Fruit fly (Drosophila melanogaster) whole organism, embryonic: ENCODE measurements around the gene GluProRS.

Source experiments
- Adf1 ChIP-seq: fragments of 200-800 bp; sonication (Bioruptor generic); IDR thresholded peaks from 2 replicates; pipeline ENCODE4 v1.3.6; 2022; ENCODE audit warnings: missing biosample characterization, missing genetic modification characterization
- Bdp1 ChIP-seq: fragments of 200-800 bp; sonication (Bioruptor generic); optimal IDR thresholded peaks from 3 replicates; lab custom pipeline; 2016; ENCODE audit warnings: missing biosample characterization, missing genetic modification characterization
- BtbVII ChIP-seq: fragments of 200-800 bp; sonication (Bioruptor generic); optimal IDR thresholded peaks from 3 replicates; lab custom pipeline; 2017; ENCODE audit warnings: missing biosample characterization, mild to moderate bottlenecking, missing genetic modification characterization
- CG10267 ChIP-seq: fragments of 200-800 bp; sonication (Bioruptor generic); optimal IDR thresholded peaks from 2 replicates; lab custom pipeline; 2018; ENCODE audit warnings: missing biosample characterization, mild to moderate bottlenecking, missing genetic modification characterization, moderate library complexity
- CG10274 ChIP-seq: fragments of 200-800 bp; sonication (Bioruptor generic); optimal IDR thresholded peaks from 3 replicates; lab custom pipeline; 2017; ENCODE audit warnings: missing biosample characterization, mild to moderate bottlenecking, missing genetic modification characterization
- CG10462 ChIP-seq: fragments of 200-800 bp; sonication (Bioruptor generic); optimal IDR thresholded peaks from 2 replicates; lab custom pipeline; 2016; ENCODE audit warnings: missing biosample characterization, missing genetic modification characterization
- CG11695 ChIP-seq: fragments of 200-800 bp; sonication (Bioruptor generic); IDR thresholded peaks from 3 replicates; pipeline ENCODE4 v1.3.6; 2022; ENCODE audit warnings: missing biosample characterization, missing genetic modification characterization
- CG12391 ChIP-seq: fragments of 200-800 bp; sonication (Bioruptor generic); optimal IDR thresholded peaks from 3 replicates; lab custom pipeline; 2018; ENCODE audit warnings: missing biosample characterization, mild to moderate bottlenecking, missing genetic modification characterization, moderate library complexity
- CG12769 ChIP-seq: fragments of 200-800 bp; sonication (Bioruptor generic); optimal IDR thresholded peaks from 2 replicates; lab custom pipeline; 2019; ENCODE audit warnings: missing biosample characterization, mild to moderate bottlenecking, missing genetic modification characterization, moderate library complexity
- CG13624 ChIP-seq: fragments of 200-800 bp; sonication (Bioruptor generic); optimal IDR thresholded peaks from 2 replicates; lab custom pipeline; 2016; ENCODE audit warnings: missing biosample characterization, missing genetic modification characterization
- CG14667 ChIP-seq: fragments of 200-800 bp; sonication (Bioruptor generic); IDR thresholded peaks from 2 replicates; pipeline ENCODE4 v1.3.6; 2022; ENCODE audit warnings: missing biosample characterization, missing genetic modification characterization
- CG14710 ChIP-seq: fragments of 200-800 bp; sonication (Bioruptor generic); optimal IDR thresholded peaks from 3 replicates; lab custom pipeline; 2019; ENCODE audit warnings: missing biosample characterization, mild to moderate bottlenecking, missing genetic modification characterization, moderate library complexity
- CG2875 ChIP-seq: fragments of 200-800 bp; sonication (Bioruptor generic); optimal IDR thresholded peaks from 2 replicates; lab custom pipeline; 2017; ENCODE audit warnings: missing biosample characterization, mild to moderate bottlenecking, missing genetic modification characterization, missing genetic modification reagents
- CG3281 ChIP-seq: fragments of 200-800 bp; sonication (Bioruptor generic); optimal IDR thresholded peaks from 3 replicates; lab custom pipeline; 2017; ENCODE audit warnings: missing biosample characterization, mild to moderate bottlenecking, missing genetic modification characterization
- CG4282 ChIP-seq: fragments of 200-800 bp; sonication (Bioruptor generic); optimal IDR thresholded peaks from 2 replicates; lab custom pipeline; 2016; ENCODE audit warnings: missing biosample characterization, missing genetic modification characterization
- CG4854 ChIP-seq: fragments of 200-800 bp; sonication (Bioruptor generic); optimal IDR thresholded peaks from 2 replicates; lab custom pipeline; 2016; ENCODE audit warnings: missing biosample characterization, missing genetic modification characterization, inconsistent platforms
- CG7839 ChIP-seq: fragments of 200-800 bp; sonication (Bioruptor generic); optimal IDR thresholded peaks from 3 replicates; lab custom pipeline; 2018; ENCODE audit warnings: missing biosample characterization, mild to moderate bottlenecking, missing genetic modification characterization, moderate library complexity
- CG8281 ChIP-seq: fragments of 200-800 bp; sonication (Bioruptor generic); optimal IDR thresholded peaks from 2 replicates; lab custom pipeline; 2018; ENCODE audit warnings: missing biosample characterization, mild to moderate bottlenecking, missing genetic modification characterization, moderate library complexity
- CoRest ChIP-seq: fragments of 200-800 bp; sonication (Bioruptor generic); optimal IDR thresholded peaks from 3 replicates; lab custom pipeline; 2018; ENCODE audit warnings: missing biosample characterization, mild to moderate bottlenecking, missing genetic modification characterization, moderate library complexity
- Deaf1 ChIP-seq: fragments of 200-800 bp; optimal IDR thresholded peaks from 3 replicates; lab custom pipeline; 2019; ENCODE audit warnings: missing biosample characterization, mild to moderate bottlenecking, missing genetic modification characterization, moderate library complexity
- Dip3 ChIP-seq: fragments of 200-800 bp; sonication (Bioruptor generic); optimal IDR thresholded peaks from 3 replicates; lab custom pipeline; 2016; ENCODE audit warnings: missing biosample characterization, missing genetic modification characterization
- Ets97D ChIP-seq: fragments of 200-800 bp; sonication (Bioruptor generic); optimal IDR thresholded peaks from 3 replicates; lab custom pipeline; 2016; ENCODE audit warnings: missing biosample characterization, missing genetic modification characterization
- Fer1 ChIP-seq: fragments of 200-800 bp; sonication (Bioruptor generic); optimal IDR thresholded peaks from 2 replicates; lab custom pipeline; 2017; ENCODE audit warnings: missing biosample characterization, mild to moderate bottlenecking, missing genetic modification characterization
- Hey ChIP-seq: fragments of 200-800 bp; sonication (Bioruptor generic); optimal IDR thresholded peaks from 3 replicates; lab custom pipeline; 2018; ENCODE audit warnings: missing biosample characterization, mild to moderate bottlenecking, missing genetic modification characterization
- MESR4 ChIP-seq: fragments of 200-800 bp; sonication (Bioruptor generic); optimal IDR thresholded peaks from 2 replicates; lab custom pipeline; 2018; ENCODE audit warnings: missing biosample characterization, mild to moderate bottlenecking, missing genetic modification characterization, moderate library complexity
- NC2α ChIP-seq: fragments of 200-800 bp; sonication (Bioruptor generic); optimal IDR thresholded peaks from 2 replicates; lab custom pipeline; 2016; ENCODE audit warnings: missing biosample characterization, missing genetic modification characterization
- NK7.1 ChIP-seq: fragments of 200-800 bp; sonication (Bioruptor generic); optimal IDR thresholded peaks from 3 replicates; lab custom pipeline; 2016; ENCODE audit warnings: missing biosample characterization, missing genetic modification characterization
- Nf-YB ChIP-seq: fragments of 200-800 bp; sonication (Bioruptor generic); optimal IDR thresholded peaks from 3 replicates; lab custom pipeline; 2019; ENCODE audit warnings: missing biosample characterization, mild to moderate bottlenecking, missing genetic modification characterization, moderate library complexity
- Nf-YC ChIP-seq: fragments of 200-800 bp; optimal IDR thresholded peaks from 3 replicates; lab custom pipeline; 2019; ENCODE audit warnings: missing biosample characterization, mild to moderate bottlenecking, missing genetic modification characterization, moderate library complexity
- Sin3A ChIP-seq: fragments of >200 bp; optimal IDR thresholded peaks from 2 replicates; lab custom pipeline; 2018
- Sox102F ChIP-seq: fragments of 200-800 bp; sonication (Bioruptor generic); optimal IDR thresholded peaks from 2 replicates; lab custom pipeline; 2018; ENCODE audit warnings: missing biosample characterization, mild to moderate bottlenecking, missing genetic modification characterization, moderate library complexity
- Stat92E ChIP-seq, 3 experiments: fragments of >200 bp in 2 of 3; fragments of 200-800 bp in 1 of 3; sonication (Bioruptor generic) in 1 of 3; optimal IDR thresholded peaks; 2 replicates each; lab custom pipeline; 2017 to 2019; ENCODE audit warnings: missing biosample characterization in 3 of 3, missing genetic modification characterization in 3 of 3, mild to moderate bottlenecking in 1 of 3, moderate library complexity in 1 of 3
- YL-1 ChIP-seq: fragments of 200-800 bp; sonication (Bioruptor generic); optimal IDR thresholded peaks from 3 replicates; lab custom pipeline; 2017; ENCODE audit warnings: missing biosample characterization, mild to moderate bottlenecking, missing genetic modification characterization
- al ChIP-seq: fragments of 200-800 bp; sonication (Bioruptor generic); IDR thresholded peaks from 2 replicates; pipeline ENCODE4 v1.3.6; 2022; ENCODE audit warnings: missing biosample characterization, missing genetic modification characterization
- btn ChIP-seq: fragments of 200-800 bp; sonication (Bioruptor generic); optimal IDR thresholded peaks from 2 replicates; lab custom pipeline; 2016; ENCODE audit warnings: missing biosample characterization, missing genetic modification characterization
- cato ChIP-seq: fragments of 200-800 bp; sonication (Bioruptor generic); optimal IDR thresholded peaks from 2 replicates; lab custom pipeline; 2016; ENCODE audit warnings: missing biosample characterization, missing genetic modification characterization, borderline replicate concordance
- da ChIP-seq: fragments of 200-800 bp; sonication (Bioruptor generic); optimal IDR thresholded peaks from 2 replicates; lab custom pipeline; 2016; ENCODE audit warnings: missing biosample characterization, missing genetic modification characterization
- fd64A ChIP-seq: fragments of 200-800 bp; sonication (Bioruptor generic); optimal IDR thresholded peaks from 3 replicates; lab custom pipeline; 2018; ENCODE audit warnings: missing biosample characterization, mild to moderate bottlenecking, missing genetic modification characterization
- gcm ChIP-seq: fragments of 200-800 bp; sonication (Bioruptor generic); optimal IDR thresholded peaks from 2 replicates; lab custom pipeline; 2019; ENCODE audit warnings: missing biosample characterization, mild to moderate bottlenecking, missing genetic modification characterization, moderate library complexity
- hb ChIP-seq: fragments of 200-800 bp; sonication (Bioruptor generic); IDR thresholded peaks from 3 replicates; pipeline ENCODE4 v1.3.6; 2022; ENCODE audit warnings: missing biosample characterization, missing genetic modification characterization; ENCODE audit not compliant: partially characterized antibody
- hkb ChIP-seq, 2 experiments: fragments of 200-800 bp in 1 of 2; fragments of >200 bp in 1 of 2; sonication (Bioruptor generic) in 1 of 2; IDR thresholded peaks in 1 of 2; optimal IDR thresholded peaks in 1 of 2; 2 replicates each; pipeline versions ENCODE4 v1.3.6 to Lab custom; 2017 to 2022; ENCODE audit warnings: missing biosample characterization in 1 of 2, missing genetic modification characterization in 1 of 2
- jing ChIP-seq: fragments of 200-800 bp; sonication (Bioruptor generic); optimal IDR thresholded peaks from 2 replicates; lab custom pipeline; 2018; ENCODE audit warnings: missing biosample characterization, mild to moderate bottlenecking, missing genetic modification characterization
- ken ChIP-seq: fragments of 200-800 bp; sonication (Bioruptor generic); IDR thresholded peaks from 3 replicates; pipeline ENCODE4 v1.3.6; 2022; ENCODE audit warnings: missing biosample characterization, missing genetic modification characterization
- pfk ChIP-seq: fragments of 200-800 bp; sonication (Bioruptor generic); optimal IDR thresholded peaks from 2 replicates; lab custom pipeline; 2018; ENCODE audit warnings: missing biosample characterization, mild to moderate bottlenecking, missing genetic modification characterization, moderate library complexity
- pho ChIP-seq: fragments of 200-800 bp; sonication (Bioruptor generic); optimal IDR thresholded peaks from 2 replicates; lab custom pipeline; 2016; ENCODE audit warnings: missing biosample characterization, missing genetic modification characterization
- pita ChIP-seq: fragments of 200-800 bp; sonication (Bioruptor generic); optimal IDR thresholded peaks from 2 replicates; lab custom pipeline; 2017; ENCODE audit warnings: missing biosample characterization, mild to moderate bottlenecking, missing genetic modification characterization
- row ChIP-seq: fragments of 200-800 bp; sonication (Bioruptor generic); IDR thresholded peaks from 3 replicates; pipeline ENCODE4 v1.3.6; 2022; ENCODE audit warnings: missing biosample characterization, missing genetic modification characterization
- sima ChIP-seq: fragments of 200-800 bp; sonication (Bioruptor generic); optimal IDR thresholded peaks from 2 replicates; lab custom pipeline; 2016; ENCODE audit warnings: missing biosample characterization, missing genetic modification characterization
- sna ChIP-seq: fragments of 200-800 bp; sonication (Bioruptor generic); IDR thresholded peaks from 2 replicates; pipeline ENCODE4 v1.3.6; 2022; ENCODE audit warnings: missing biosample characterization, missing genetic modification characterization; ENCODE audit not compliant: partially characterized antibody
- tgo ChIP-seq: fragments of 200-800 bp; sonication (Bioruptor generic); IDR thresholded peaks from 3 replicates; pipeline ENCODE4 v1.3.6; 2022; ENCODE audit warnings: missing biosample characterization, missing genetic modification characterization
- wek ChIP-seq: fragments of 200-800 bp; sonication (Bioruptor generic); optimal IDR thresholded peaks from 3 replicates; lab custom pipeline; 2018; ENCODE audit warnings: missing biosample characterization, mild to moderate bottlenecking, missing genetic modification characterization, moderate library complexity

Gene GluProRS

DNA sequence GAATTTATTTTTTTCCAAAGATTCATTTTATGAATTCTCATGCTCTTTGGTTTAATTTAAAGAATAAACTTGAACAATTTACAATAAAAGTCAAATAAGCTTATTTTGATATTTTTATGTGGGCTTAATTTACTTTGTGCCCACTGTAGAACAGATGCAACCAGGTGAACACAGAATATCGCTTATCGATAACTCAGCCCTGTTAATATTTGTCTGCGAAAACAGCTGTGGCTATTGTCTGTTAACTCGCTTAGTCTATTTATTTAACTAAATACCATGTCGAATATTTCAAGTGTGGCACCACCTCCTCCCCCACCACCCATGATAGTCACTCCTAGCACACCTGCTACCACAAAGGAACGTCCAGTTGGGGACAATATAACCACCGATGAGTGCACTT lies 37.3 kb upstream of the GluProRS start, which contains the start of gene CG33108 (continued):
- TF ChIP-seq Ets97D (GFP tag; lab: Kevin White, UChicago) (no peak), Nf-YB (GFP tag; lab: Kevin White, UChicago) (no peak), YL-1 (GFP tag; lab: Kevin White, UChicago) (no peak), pho (no peak), Stat92E (GFP tag; optimal IDR thresholded peaks at IDR 0.05; lab: Kevin White, UChicago) (no peak), hkb (optimal IDR thresholded peaks at IDR 0.05; lab: Kevin White, UChicago) (no peak), hkb (GFP tag; IDR thresholded peaks at IDR 0.05; lab: Robert Waterston, UW) (no peak), CG14667 (no peak), hb (GFP tag; lab: Robert Waterston, UW) (no peak), row (GFP tag; lab: Robert Waterston, UW) (peak; percentile 50; the same call in 2 of the 3 replicates), al (GFP tag; lab: Robert Waterston, UW) (no peak), Sin3A (lab: Kevin White, UChicago) (no peak), BtbVII (GFP tag; lab: Kevin White, UChicago) (no peak), Dip3 (GFP tag; lab: Kevin White, UChicago) (no peak), CG7839 (no peak), CG2875 (GFP tag; lab: Kevin White, UChicago) (no peak), CG12769 (tag; lab: Kevin White, UChicago) (no peak), pfk (no peak), CG8281 (tag; lab: Kevin White, UChicago) (no peak), gcm (GFP tag; lab: Kevin White, UChicago) (no peak), cato (GFP tag; lab: Kevin White, UChicago) (no peak), fd64A (GFP tag; lab: Kevin White, UChicago) (no peak), CG10274 (peak; percentile 4), NC2α (GFP tag; lab: Kevin White, UChicago) (no peak), Nf-YC (tag; lab: Kevin White, UChicago) (peak; percentile 42), sima (no peak), CG4854 (GFP tag; lab: Kevin White, UChicago) (no peak), tgo (no peak), CG10462 (GFP tag; lab: Kevin White, UChicago) (no peak), wek (GFP tag; lab: Kevin White, UChicago) (no peak), CG12391 (tag; lab: Kevin White, UChicago) (peak; percentile 2), jing (GFP tag; lab: Kevin White, UChicago) (no peak), CG14710 (tag; lab: Kevin White, UChicago) (no peak), CG4282 (GFP tag; lab: Kevin White, UChicago) (no peak), Deaf1 (no peak), ken (GFP tag; lab: Robert Waterston, UW) (no peak), Adf1 (GFP tag; lab: Robert Waterston, UW) (no peak), CG13624 (no peak), CG10267 (tag; lab: Kevin White, UChicago) (peak; percentile 8), da (GFP tag; lab: Kevin White, UChicago) (no peak), CoRest (tag; lab: Kevin White, UChicago) (no peak), Hey (tag; lab: Kevin White, UChicago) (no peak), CG11695 (GFP tag; lab: Robert Waterston, UW) (no peak), Bdp1 (GFP tag; lab: Kevin White, UChicago) (no peak), MESR4 (GFP tag; lab: Kevin White, UChicago) (peak; percentile 4), btn (GFP tag; lab: Kevin White, UChicago) (no peak), sna (GFP tag; lab: Robert Waterston, UW) (no peak), Fer1 (GFP tag; lab: Kevin White, UChicago) (no peak), NK7.1 (GFP tag; lab: Kevin White, UChicago) (no peak), Sox102F (GFP tag; lab: Kevin White, UChicago) (no peak), CG3281 (GFP tag; lab: Kevin White, UChicago) (no peak), pita (GFP tag; lab: Kevin White, UChicago) (no peak)
